Fruit fly (Drosophila melanogaster): Measurements from ENCODE around the gene CG13046.

Gene CG13046

dm6 chr3L:16275391-16276017 lies 12.7 kb downstream of the CG13046 start:
- TF ChIP-seq dl (GFP tag; optimal IDR thresholded peaks at IDR 0.05; ENCODE audit: insufficient read depth in 1 of 2, partially characterized antibody in 2 of 2) (no peak), HLH106 (tag; optimal IDR thresholded peaks at IDR 0.05) (no peak), Myc (optimal IDR thresholded peaks at IDR 0.05) (no peak), sage (GFP tag; optimal IDR thresholded peaks at IDR 0.05) (no peak), lola (GFP tag; optimal IDR thresholded peaks at IDR 0.05) (no peak), dsf (GFP tag; optimal IDR thresholded peaks at IDR 0.05; ENCODE audit: borderline replicate concordance) (no peak), Hr83 (GFP tag; optimal IDR thresholded peaks at IDR 0.05; ENCODE audit: poor library complexity, severe bottlenecking) (no peak), woc (GFP tag; optimal IDR thresholded peaks at IDR 0.05) (no peak), pan (optimal IDR thresholded peaks at IDR 0.05) (no peak), N (GFP tag; optimal IDR thresholded peaks at IDR 0.05) (no peak)

- TF ChIP-seq Dif (GFP tag; optimal IDR thresholded peaks at IDR 0.05; ENCODE audit: partially characterized antibody) (no peak), foxo (GFP tag; optimal IDR thresholded peaks at IDR 0.05) (no peak), Abd-B (GFP tag; optimal IDR thresholded peaks at IDR 0.05) (no peak), fru (GFP tag; optimal IDR thresholded peaks at IDR 0.05) (no peak), woc (GFP tag; optimal IDR thresholded peaks at IDR 0.05) (no peak), OdsH (GFP tag; optimal IDR thresholded peaks at IDR 0.05) (no peak), tai (GFP tag; optimal IDR thresholded peaks at IDR 0.05) (no peak), Rel (GFP tag; optimal IDR thresholded peaks at IDR 0.05) (no peak), Rel (tag; optimal IDR thresholded peaks at IDR 0.05) (no peak), CG9705 (GFP tag; optimal IDR thresholded peaks at IDR 0.05) (no peak), CrebA (GFP tag; optimal IDR thresholded peaks at IDR 0.05; ENCODE audit: borderline replicate concordance) (no peak)
Measured at dm6 chr3L:16272338-16272959, 15.8 kb downstream of the CG13046 start, which contains the start of gene CG13066. TSS of gene CG13066 (plus strand) at chr3L:16272909.

dm6 chr3L:16270802-16271332 lies 17.4 kb downstream of the CG13046 start, which contains the start of the genes CG34248 and CG13067:
TSS of gene CG34248 (minus strand) at chr3L:16270902.
TSS of gene CG13067 (plus strand) at chr3L:16271282.
- TF ChIP-seq Dfd (GFP tag; optimal IDR thresholded peaks at IDR 0.05) (no peak), Mio (GFP tag; optimal IDR thresholded peaks at IDR 0.05) (no peak), rgr (GFP tag; optimal IDR thresholded peaks at IDR 0.05) (no peak), dsf (GFP tag; optimal IDR thresholded peaks at IDR 0.05; ENCODE audit: borderline replicate concordance) (no peak), jim (GFP tag; optimal IDR thresholded peaks at IDR 0.05) (no peak)

- no peak for TF ChIP-seq CG32264 (GFP tag; optimal IDR thresholded peaks at IDR 0.05)
- TF ChIP-seq Myc (optimal IDR thresholded peaks at IDR 0.05), result no peak
- TF ChIP-seq Mio (GFP tag; optimal IDR thresholded peaks at IDR 0.05), result no peak
Measured at dm6 chr3L:16269092-16269491, 19.1 kb downstream of the CG13046 start, which contains the start of gene CG13068. TSS of gene CG13068 (plus strand) at chr3L:16269392.

dm6 chr3L:16268106-16268733 lies 20.0 kb downstream of the CG13046 start, which contains the start of gene CG4950:
TSS of gene CG4950 (minus strand) at chr3L:16268156.
- peak; percentile 40 for TF ChIP-seq HLH106 (tag; optimal IDR thresholded peaks at IDR 0.05)
- no peak for TF ChIP-seq Myc (optimal IDR thresholded peaks at IDR 0.05)

dm6 chr3L:16265000-16265399 lies 23.2 kb downstream of the CG13046 start, which contains the start of the genes CG13051 and CG13069:
TSS of gene CG13051 (minus strand) at chr3L:16265100.
TSS of gene CG13069 (plus strand) at chr3L:16265385.
- no peak for TF ChIP-seq Dfd (GFP tag; optimal IDR thresholded peaks at IDR 0.05)
- TF ChIP-seq sage (GFP tag; optimal IDR thresholded peaks at IDR 0.05), result no peak
- TF ChIP-seq OdsH (GFP tag; optimal IDR thresholded peaks at IDR 0.05), result no peak
- no peak for TF ChIP-seq foxo (GFP tag; optimal IDR thresholded peaks at IDR 0.05)
- TF ChIP-seq GATAd (GFP tag; optimal IDR thresholded peaks at IDR 0.05), result no peak
- no peak for TF ChIP-seq Sp1 (GFP tag; optimal IDR thresholded peaks at IDR 0.05)
- no peak for TF ChIP-seq Vsx2 (GFP tag; optimal IDR thresholded peaks at IDR 0.05; ENCODE audit: partially characterized antibody)
- TF ChIP-seq CG32264 (GFP tag; optimal IDR thresholded peaks at IDR 0.05), result no peak
- no peak for TF ChIP-seq Myc (optimal IDR thresholded peaks at IDR 0.05)
- TF ChIP-seq N (GFP tag; optimal IDR thresholded peaks at IDR 0.05), result no peak
- TF ChIP-seq dl (GFP tag; optimal IDR thresholded peaks at IDR 0.05; ENCODE audit: insufficient read depth in 1 of 2, partially characterized antibody in 2 of 2), result no peak
- no peak for TF ChIP-seq woc (GFP tag; optimal IDR thresholded peaks at IDR 0.05)
- no peak for TF ChIP-seq sv (GFP tag; optimal IDR thresholded peaks at IDR 0.05)
- no peak for TF ChIP-seq dmrt93B (GFP tag; optimal IDR thresholded peaks at IDR 0.05)
- no peak for TF ChIP-seq tai (GFP tag; optimal IDR thresholded peaks at IDR 0.05)
- no peak for TF ChIP-seq Hr83 (GFP tag; optimal IDR thresholded peaks at IDR 0.05; ENCODE audit: poor library complexity, severe bottlenecking)
- no peak for TF ChIP-seq lola (GFP tag; optimal IDR thresholded peaks at IDR 0.05)
- no peak for TF ChIP-seq Mio (GFP tag; optimal IDR thresholded peaks at IDR 0.05)
- no peak for TF ChIP-seq h (GFP tag; optimal IDR thresholded peaks at IDR 0.05)

Data from whole organism, wandering third instar larva.